Worm (Caenorhabditis elegans): ENCODE results near the gene ncs-1.

Gene ncs-1

ce11 chrX:949466-949865, 13.6 kb downstream of the ncs-1 start (continued):
- TF ChIP-seq F49E8.2 (tag; optimal IDR thresholded peaks at IDR 0.05; ENCODE audit: insufficient read depth) = no peak
- no peak for TF ChIP-seq snpc-1.3 (tag; optimal IDR thresholded peaks at IDR 0.05; ENCODE audit: insufficient read depth)
- no peak for TF ChIP-seq cebp-2 (GFP tag; IDR thresholded peaks at IDR 0.05)
- no peak for TF ChIP-seq tbx-9 (tag; optimal IDR thresholded peaks at IDR 0.05; ENCODE audit: borderline replicate concordance)
- TF ChIP-seq K12H6.12 (tag; optimal IDR thresholded peaks at IDR 0.05) = peak; percentile 97
- TF ChIP-seq nfya-2 (GFP tag; IDR thresholded peaks at IDR 0.05) = no peak
- peak; percentile 59 for TF ChIP-seq chd-7 (tag; optimal IDR thresholded peaks at IDR 0.05)
- TF ChIP-seq attf-5 (GFP tag; optimal IDR thresholded peaks at IDR 0.05) = peak; percentile 80
- no peak for TF ChIP-seq pha-4 (tag; optimal IDR thresholded peaks at IDR 0.05)
- TF ChIP-seq hlh-12 (tag; optimal IDR thresholded peaks at IDR 0.05) = no peak
- TF ChIP-seq mes-4 (tag; optimal IDR thresholded peaks at IDR 0.05) = no peak
- TF ChIP-seq T07F8.4 (tag; optimal IDR thresholded peaks at IDR 0.05) = no peak
- 0 out of 2 replicates have a peak, but pooled peaks have one; percentile 27 for TF ChIP-seq Y95B8A.8 (GFP tag; IDR thresholded peaks at IDR 0.05)
- TF ChIP-seq xnd-1 (tag; optimal IDR thresholded peaks at IDR 0.05) = no peak
- TF ChIP-seq mcd-1 (GFP tag; IDR thresholded peaks at IDR 0.05) = peak; percentile 68
- peak; percentile 71 for TF ChIP-seq gei-17 (GFP tag; optimal IDR thresholded peaks at IDR 0.05)
- no peak for TF ChIP-seq aptf-2 (GFP tag; conservative IDR thresholded peaks at IDR 0.05)
- no peak for TF ChIP-seq madf-3 (GFP tag; IDR thresholded peaks at IDR 0.05)
- no peak for TF ChIP-seq Y67H2A.10 (GFP tag; conservative IDR thresholded peaks at IDR 0.05)
- TF ChIP-seq dpl-1 (GFP tag; optimal IDR thresholded peaks at IDR 0.05) = no peak
- TF ChIP-seq bed-1 (GFP tag; IDR thresholded peaks at IDR 0.05) = no peak
- TF ChIP-seq dox-1 (GFP tag; IDR thresholded peaks at IDR 0.05) = peak; percentile 49; the same call in 1 of the 2 replicates
- no peak for TF ChIP-seq ceh-91 (GFP tag; IDR thresholded peaks at IDR 0.05)
- TF ChIP-seq rec-8 (tag; optimal IDR thresholded peaks at IDR 0.05) = no peak
- no peak for TF ChIP-seq unc-130 (GFP tag; optimal IDR thresholded peaks at IDR 0.05)
- TF ChIP-seq sea-2 (GFP tag; IDR thresholded peaks at IDR 0.05) = no peak
- TF ChIP-seq madf-6 (GFP tag; IDR thresholded peaks at IDR 0.05) = no peak
- no peak for TF ChIP-seq sptf-2 (GFP tag; optimal IDR thresholded peaks at IDR 0.05)
- TF ChIP-seq rcor-1 (GFP tag; IDR thresholded peaks at IDR 0.05) = peak; percentile 68

- TF ChIP-seq ztf-6 (GFP tag; IDR thresholded peaks at IDR 0.05) (no peak), F57C9.4 (tag; optimal IDR thresholded peaks at IDR 0.05) (no peak)
Measured at ce11 chrX:948783-949182, 14.3 kb downstream of the ncs-1 start, which contains the start of gene sms-2. sms-2 (minus strand) TSS chrX:948883.

ce11 chrX:947885-948284, 15.2 kb downstream of the ncs-1 start:
- TF ChIP-seq mxl-1 (tag; optimal IDR thresholded peaks at IDR 0.05) = no peak
- TF ChIP-seq C17E4.6 (GFP tag; IDR thresholded peaks at IDR 0.05) = no peak
- no peak for TF ChIP-seq pha-4 (tag; optimal IDR thresholded peaks at IDR 0.05)
- no peak for TF ChIP-seq tlf-1 (GFP tag; optimal IDR thresholded peaks at IDR 0.05)
- no peak for TF ChIP-seq Y79H2A.3 (GFP tag; conservative IDR thresholded peaks at IDR 0.05)
- no peak for TF ChIP-seq hlh-26 (GFP tag; conservative IDR thresholded peaks at IDR 0.05)
- TF ChIP-seq ztf-18 (tag; optimal IDR thresholded peaks at IDR 0.05) = no peak
- no peak for TF ChIP-seq ceh-100 (GFP tag; IDR thresholded peaks at IDR 0.05)
- TF ChIP-seq nhr-179 (tag; optimal IDR thresholded peaks at IDR 0.05) = no peak
- no peak for TF ChIP-seq F49E8.2 (tag; optimal IDR thresholded peaks at IDR 0.05; ENCODE audit: insufficient read depth)
- TF ChIP-seq tbx-9 (tag; optimal IDR thresholded peaks at IDR 0.05; ENCODE audit: borderline replicate concordance) = no peak
- TF ChIP-seq repo-1 (tag; optimal IDR thresholded peaks at IDR 0.05) = no peak
- TF ChIP-seq Y53G8AR.9 (GFP tag; conservative IDR thresholded peaks at IDR 0.05) = no peak
- no peak for TF ChIP-seq B0336.3 (GFP tag; IDR thresholded peaks at IDR 0.05)
- TF ChIP-seq F33H1.4 (GFP tag; IDR thresholded peaks at IDR 0.05) = no peak
- TF ChIP-seq nhr-80 (tag; optimal IDR thresholded peaks at IDR 0.05) = no peak
